Worm (Caenorhabditis elegans): ENCODE measurements around the gene C36C5.4.

DNA sequence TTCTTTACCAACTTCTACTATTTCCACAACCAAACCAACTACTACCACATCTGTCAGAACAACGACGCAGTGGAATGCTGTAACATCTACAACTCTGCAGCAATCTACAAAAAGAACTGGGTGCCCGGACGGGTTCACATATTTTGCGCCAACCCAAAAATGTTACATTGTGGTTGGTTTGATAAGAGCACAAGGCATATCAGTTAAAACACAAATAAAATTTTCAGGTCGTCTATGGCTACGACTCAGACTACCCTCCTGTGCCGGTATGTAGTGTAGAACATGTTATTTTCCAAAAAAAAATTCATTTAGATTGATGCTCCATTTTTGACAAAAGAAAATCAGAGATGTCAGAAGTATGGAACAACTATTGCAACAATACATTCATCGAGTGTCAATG is 47.2 kb upstream of the C36C5.4 start:
- TF ChIP-seq saeg-2 (GFP tag; IDR thresholded peaks at IDR 0.05): no peak
- no peak for TF ChIP-seq snpc-4 (tag; optimal IDR thresholded peaks at IDR 0.05)
- TF ChIP-seq unc-62 (GFP tag; optimal IDR thresholded peaks at IDR 0.05 in 1 of 2): no peak
- no peak for TF ChIP-seq unc-62 (tag; optimal IDR thresholded peaks at IDR 0.05)

All from whole organism, L4 larva.